Worm (Caenorhabditis elegans) whole organism, L2 larva: ENCODE data around the gene C31H2.14.

Source experiments
- F13H6.1 ChIP-seq: sonication (generic microtip); optimal IDR thresholded peaks from 2 replicates; lab custom pipeline; 2016; ENCODE audit warnings: missing genetic modification characterization, missing compliant biosample characterization
- Y55F3AM.14 ChIP-seq: fragments of 200-800 bp; sonication (Bioruptor generic); optimal IDR thresholded peaks from 2 replicates; lab custom pipeline; 2018; ENCODE audit warnings: mild to moderate bottlenecking, missing genetic modification characterization, missing compliant biosample characterization
- alr-1 ChIP-seq: fragments of 150-350 bp; optimal IDR thresholded peaks from 2 replicates; lab custom pipeline; 2014; ENCODE audit warnings: missing biosample characterization, missing genetic modification characterization
- aly-2 ChIP-seq: fragments of 150-350 bp; optimal IDR thresholded peaks from 2 replicates; lab custom pipeline; 2014; ENCODE audit warnings: missing biosample characterization, missing genetic modification characterization
- ceh-16 ChIP-seq: fragments of 150-350 bp; optimal IDR thresholded peaks from 2 replicates; lab custom pipeline; 2014; ENCODE audit warnings: missing biosample characterization, missing genetic modification characterization
- ceh-82 ChIP-seq: fragments of 150-350 bp; optimal IDR thresholded peaks from 2 replicates; lab custom pipeline; 2014; ENCODE audit warnings: missing biosample characterization, missing genetic modification characterization
- crh-2 ChIP-seq: sonication (generic microtip); optimal IDR thresholded peaks from 2 replicates; lab custom pipeline; 2017; ENCODE audit warnings: missing biosample characterization, missing genetic modification characterization
- dmd-4 ChIP-seq: sonication (generic microtip); optimal IDR thresholded peaks from 2 replicates; lab custom pipeline; 2017; ENCODE audit warnings: missing biosample characterization, missing genetic modification characterization
- egl-27 ChIP-seq: sonication (generic microtip); optimal IDR thresholded peaks from 3 replicates; lab custom pipeline; 2017; ENCODE audit warnings: missing biosample characterization, missing genetic modification reagents, missing genetic modification characterization
- elt-1 ChIP-seq: fragments of 150-350 bp; optimal IDR thresholded peaks from 2 replicates; lab custom pipeline; 2014; ENCODE audit warnings: missing biosample characterization, missing genetic modification characterization
- elt-3 ChIP-seq: sonication (generic microtip); optimal IDR thresholded peaks from 2 replicates; lab custom pipeline; 2017; ENCODE audit warnings: missing biosample characterization, missing genetic modification characterization
- fos-1 ChIP-seq: fragments of 150-350 bp; optimal IDR thresholded peaks from 2 replicates; lab custom pipeline; 2014; ENCODE audit warnings: missing biosample characterization, missing genetic modification characterization
- gmeb-1 ChIP-seq: fragments of 150-350 bp; optimal IDR thresholded peaks from 2 replicates; lab custom pipeline; 2014; ENCODE audit warnings: missing biosample characterization, missing genetic modification characterization
- lin-11 ChIP-seq: fragments of 150-350 bp; sonication (generic microtip); optimal IDR thresholded peaks from 2 replicates; lab custom pipeline; 2014; ENCODE audit warnings: missing biosample characterization, missing genetic modification characterization, inconsistent platforms, mixed read lengths
- lin-13 ChIP-seq: fragments of 150-350 bp; optimal IDR thresholded peaks from 2 replicates; lab custom pipeline; 2014; ENCODE audit warnings: missing biosample characterization, missing genetic modification reagents, missing genetic modification characterization
- nhr-10 ChIP-seq: sonication (generic microtip); optimal IDR thresholded peaks from 2 replicates; lab custom pipeline; 2017; ENCODE audit warnings: missing biosample characterization, missing genetic modification characterization
- nhr-11 ChIP-seq: fragments of 150-350 bp; optimal IDR thresholded peaks from 2 replicates; lab custom pipeline; 2014; ENCODE audit warnings: missing biosample characterization, missing genetic modification characterization
- nhr-12 ChIP-seq: fragments of 150-350 bp; optimal IDR thresholded peaks from 2 replicates; lab custom pipeline; 2014; ENCODE audit warnings: missing biosample characterization, missing genetic modification characterization
- nhr-129 ChIP-seq: fragments of 150-350 bp; optimal IDR thresholded peaks from 2 replicates; lab custom pipeline; 2014; ENCODE audit warnings: missing biosample characterization, missing genetic modification characterization
- nhr-21 ChIP-seq: fragments of 150-350 bp; optimal IDR thresholded peaks from 2 replicates; lab custom pipeline; 2014; ENCODE audit warnings: missing biosample characterization, missing genetic modification characterization
- nhr-237 ChIP-seq: fragments of 150-350 bp; optimal IDR thresholded peaks from 2 replicates; lab custom pipeline; 2014; ENCODE audit warnings: missing biosample characterization, missing genetic modification characterization
- nhr-25 ChIP-seq: fragments of 150-350 bp; sonication (generic microtip); optimal IDR thresholded peaks from 3 replicates; lab custom pipeline; 2014; ENCODE audit warnings: missing biosample characterization, missing genetic modification characterization
- nhr-77 ChIP-seq: fragments of 150-350 bp; optimal IDR thresholded peaks from 2 replicates; lab custom pipeline; 2014; ENCODE audit warnings: missing biosample characterization, missing genetic modification characterization
- peb-1 ChIP-seq: fragments of 150-350 bp; optimal IDR thresholded peaks from 2 replicates; lab custom pipeline; 2014; ENCODE audit warnings: missing biosample characterization, missing genetic modification characterization
- skn-1 ChIP-seq: sonication (generic microtip); optimal IDR thresholded peaks from 2 replicates; lab custom pipeline; 2017; ENCODE audit warnings: missing biosample characterization, missing genetic modification characterization
- sma-3 ChIP-seq: sonication (generic microtip); optimal IDR thresholded peaks from 2 replicates; lab custom pipeline; 2016; ENCODE audit warnings: missing genetic modification reagents, missing genetic modification characterization, missing compliant biosample characterization
- sma-9 ChIP-seq, 2 experiments: fragments of 150-350 bp in 1 of 2; sonication (generic microtip) in 1 of 2; optimal IDR thresholded peaks; 2 replicates each; lab custom pipeline; 2014 to 2016; ENCODE audit warnings: missing genetic modification characterization in 2 of 2, mild to moderate bottlenecking in 1 of 2, missing biosample characterization in 1 of 2, missing compliant biosample characterization in 1 of 2, missing genetic modification reagents in 1 of 2, moderate library complexity in 1 of 2
- unc-55 ChIP-seq: fragments of 150-350 bp; sonication (generic microtip); optimal IDR thresholded peaks from 3 replicates; lab custom pipeline; 2014; ENCODE audit warnings: missing biosample characterization, missing genetic modification reagents, missing genetic modification characterization
- unc-62 ChIP-seq: fragments of 150-350 bp; optimal IDR thresholded peaks from 2 replicates; lab custom pipeline; 2014; ENCODE audit warnings: missing biosample characterization, missing genetic modification reagents, missing genetic modification characterization
- ztf-1 ChIP-seq: fragments of 200-800 bp; sonication (Bioruptor generic); conservative IDR thresholded peaks from 2 replicates; pipeline ENCODE4 v1.3.6; 2022; ENCODE audit warnings: missing genetic modification characterization, missing compliant biosample characterization
- ztf-11 ChIP-seq: sonication (generic microtip); optimal IDR thresholded peaks from 2 replicates; lab custom pipeline; 2017; ENCODE audit warnings: missing biosample characterization, missing genetic modification characterization
- ztf-4 ChIP-seq: fragments of 150-350 bp; optimal IDR thresholded peaks from 2 replicates; lab custom pipeline; 2014; ENCODE audit warnings: missing biosample characterization, missing genetic modification characterization

Gene C31H2.14

ce11 chrX:5165037-5165436 is 17.0 kb downstream of the C31H2.14 start, which contains the start of gene mans-3 (continued):
- TF ChIP-seq sma-9 (GFP tag; optimal IDR thresholded peaks at IDR 0.05; lab: Kevin White, UChicago) (peak; percentile 94), sma-9 (tag; optimal IDR thresholded peaks at IDR 0.05; lab: Kevin White, UChicago) (no peak), skn-1 (peak; percentile 67)

ce11 chrX:5168770-5169169 is 20.8 kb downstream of the C31H2.14 start:
- no peak for TF ChIP-seq nhr-237
- TF ChIP-seq Y55F3AM.14 (GFP tag; lab: Kevin White, UChicago), result no peak
- no peak for TF ChIP-seq ceh-16
- no peak for TF ChIP-seq F13H6.1 (tag; lab: Kevin White, UChicago)

DNA sequence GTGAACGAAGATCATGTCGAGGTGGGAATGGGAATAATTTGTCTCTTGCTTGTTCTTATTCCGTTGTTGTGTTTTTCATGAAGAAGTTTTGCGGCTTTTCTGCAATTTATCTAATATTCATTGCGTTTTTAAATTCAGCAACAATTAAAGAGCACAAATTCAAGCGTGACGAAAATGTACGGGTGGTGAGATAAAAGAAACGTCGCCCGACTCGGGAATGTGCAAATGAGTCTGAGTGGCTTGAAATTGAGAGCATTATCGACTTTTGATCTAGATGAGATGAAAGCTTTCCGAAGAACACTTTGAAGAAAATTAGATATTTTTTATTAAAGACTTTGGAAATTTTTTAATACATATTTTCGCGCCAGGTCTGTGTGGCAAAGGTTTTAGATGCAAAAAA is 23.1 kb downstream of the C31H2.14 start, which contains the start of gene T03G11.10:
TSS of gene T03G11.10 (minus strand) at position 101 of the 400 bp plus-strand sequence.
- TF ChIP-seq nhr-25 (tag; lab: Kevin White, UChicago) (no peak), dmd-4 (tag; lab: Kevin White, UChicago) (no peak)

- TF ChIP-seq nhr-237, result no peak
- TF ChIP-seq ceh-82 (tag; lab: Kevin White, UChicago), result no peak
- no peak for TF ChIP-seq egl-27 (tag; lab: Kevin White, UChicago)
- no peak for TF ChIP-seq aly-2 (tag; lab: Kevin White, UChicago)
- TF ChIP-seq ztf-11 (tag; lab: Kevin White, UChicago), result no peak
- TF ChIP-seq Y55F3AM.14 (GFP tag; lab: Kevin White, UChicago), result no peak
- no peak for TF ChIP-seq ceh-16
- no peak for TF ChIP-seq nhr-10
- no peak for TF ChIP-seq nhr-12 (tag; lab: Kevin White, UChicago)
- no peak for TF ChIP-seq dmd-4 (tag; lab: Kevin White, UChicago)
- TF ChIP-seq sma-9 (GFP tag; optimal IDR thresholded peaks at IDR 0.05; lab: Kevin White, UChicago), result no peak
- no peak for TF ChIP-seq sma-9 (tag; optimal IDR thresholded peaks at IDR 0.05; lab: Kevin White, UChicago)
- TF ChIP-seq unc-55 (GFP tag; lab: Kevin White, UChicago), result no peak
- no peak for TF ChIP-seq nhr-21 (tag; lab: Kevin White, UChicago)
- TF ChIP-seq, all 48 proteins: peak for 0
Observed at ce11 chrX:5174256-5174655, 26.2 kb downstream of the C31H2.14 start, which contains the start of gene zchc-1A. Gene zchc-1A (plus strand): TSS chrX:5174369.

- TF ChIP-seq nhr-237, result no peak
- TF ChIP-seq ztf-4 (tag; lab: Kevin White, UChicago), result no peak
- TF ChIP-seq fos-1 (tag; lab: Kevin White, UChicago), result no peak
- no peak for TF ChIP-seq aly-2 (tag; lab: Kevin White, UChicago)
- no peak for TF ChIP-seq gmeb-1 (tag; lab: Kevin White, UChicago)
- TF ChIP-seq skn-1, result no peak
- TF ChIP-seq unc-62 (GFP tag; lab: Kevin White, UChicago), result no peak
- no peak for TF ChIP-seq nhr-129 (tag; lab: Kevin White, UChicago)
- no peak for TF ChIP-seq ztf-11 (tag; lab: Kevin White, UChicago)
- TF ChIP-seq sma-3 (GFP tag; lab: Kevin White, UChicago), result no peak
- TF ChIP-seq peb-1, result no peak
- TF ChIP-seq nhr-12 (tag; lab: Kevin White, UChicago), result no peak
- no peak for TF ChIP-seq lin-13 (GFP tag; lab: Kevin White, UChicago)
- TF ChIP-seq elt-1 (tag; lab: Kevin White, UChicago), result no peak
Observed at ce11 chrX:5179050-5179449, 31.0 kb downstream of the C31H2.14 start, which contains the start of gene metl-9. Gene metl-9 (minus strand): TSS chrX:5179150.

DNA sequence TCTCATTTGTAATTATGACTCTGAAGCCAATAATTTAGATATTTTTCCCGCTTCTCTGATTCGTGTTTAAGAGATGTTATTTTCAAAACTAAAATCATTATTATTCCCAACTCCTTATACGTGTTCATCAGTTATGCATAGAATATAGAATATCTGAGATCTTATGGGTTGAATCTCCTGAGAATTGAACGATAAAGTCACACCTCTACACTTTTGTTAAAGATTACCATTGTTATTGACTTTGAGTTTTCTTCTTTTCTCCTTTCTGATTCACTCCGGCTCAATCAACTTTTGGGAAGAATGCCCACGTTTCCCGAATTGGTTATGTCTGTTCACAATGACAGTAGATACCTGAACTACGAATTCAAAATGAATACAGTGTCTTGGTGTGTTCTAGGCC is 31.9 kb downstream of the C31H2.14 start, which contains the start of gene sru-48:
TSS of gene sru-48 (plus strand) at position 301 of the 400 bp plus-strand sequence.
- no peak for TF ChIP-seq lin-11 (tag; lab: Kevin White, UChicago)
- no peak for TF ChIP-seq nhr-12 (tag; lab: Kevin White, UChicago)
- TF ChIP-seq nhr-11 (tag; lab: Kevin White, UChicago), result no peak
- TF ChIP-seq alr-1 (tag; lab: Kevin White, UChicago), result no peak
- TF ChIP-seq ceh-82 (tag; lab: Kevin White, UChicago), result no peak
- no peak for TF ChIP-seq elt-3 (tag; lab: Kevin White, UChicago)
- TF ChIP-seq Y55F3AM.14 (GFP tag; lab: Kevin White, UChicago), result no peak
- no peak for TF ChIP-seq nhr-77 (tag; lab: Kevin White, UChicago)
- no peak for TF ChIP-seq crh-2 (tag; lab: Kevin White, UChicago)
- TF ChIP-seq ztf-4 (tag; lab: Kevin White, UChicago), result no peak
- no peak for TF ChIP-seq ztf-1
- no peak for TF ChIP-seq lin-13 (GFP tag; lab: Kevin White, UChicago)
